Fruit fly (Drosophila melanogaster): ENCODE data around the gene Pxn.

Pxn gene

dm6 chr3L:2629964-2630363 lies at the start of gene Pxn:
TSS of gene Pxn (minus strand) at chr3L:2630064.
- TF ChIP-seq Myc (optimal IDR thresholded peaks at IDR 0.05) (no peak), Sin3A (optimal IDR thresholded peaks at IDR 0.05) (no peak), psq (optimal IDR thresholded peaks at IDR 0.05) (no peak), h (optimal IDR thresholded peaks at IDR 0.05) (no peak), insv (optimal IDR thresholded peaks at IDR 0.05) (no peak), ttk (optimal IDR thresholded peaks at IDR 0.05) (no peak)

dm6 chr3L:2661322-2661721 lies 31.5 kb upstream of the Pxn start, which contains the start of gene CG33234:
TSS of gene CG33234 (plus strand) at chr3L:2661622.
- TF ChIP-seq h (optimal IDR thresholded peaks at IDR 0.05) = no peak

DNA sequence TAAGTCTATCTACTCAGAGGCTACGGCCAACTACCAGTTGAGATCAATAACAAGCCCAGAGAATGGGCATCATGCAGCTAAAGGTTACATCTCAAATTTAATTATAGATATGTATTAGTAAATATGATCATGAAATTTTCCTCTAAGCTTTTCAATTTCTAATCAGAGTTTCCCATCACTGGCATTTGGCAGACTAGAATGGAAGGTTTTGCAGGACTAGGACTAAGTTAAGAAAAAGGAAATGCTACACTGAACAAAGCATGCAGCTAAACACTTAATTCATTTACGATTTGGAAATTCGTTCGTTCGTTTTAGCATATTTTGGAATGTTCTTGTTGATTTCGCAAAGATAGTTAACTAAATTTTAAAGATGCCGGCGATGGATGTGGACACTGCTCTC lies 29.5 kb upstream of the Pxn start, which contains the start of gene CG33233:
TSS of gene CG33233 (plus strand) at position 301 of the 400 bp plus-strand sequence.
- TF ChIP-seq insv (optimal IDR thresholded peaks at IDR 0.05) (no peak), psq (optimal IDR thresholded peaks at IDR 0.05) (no peak), ttk (optimal IDR thresholded peaks at IDR 0.05) (no peak), h (optimal IDR thresholded peaks at IDR 0.05) (no peak), Myc (optimal IDR thresholded peaks at IDR 0.05) (no peak), Sin3A (optimal IDR thresholded peaks at IDR 0.05) (no peak)

DNA sequence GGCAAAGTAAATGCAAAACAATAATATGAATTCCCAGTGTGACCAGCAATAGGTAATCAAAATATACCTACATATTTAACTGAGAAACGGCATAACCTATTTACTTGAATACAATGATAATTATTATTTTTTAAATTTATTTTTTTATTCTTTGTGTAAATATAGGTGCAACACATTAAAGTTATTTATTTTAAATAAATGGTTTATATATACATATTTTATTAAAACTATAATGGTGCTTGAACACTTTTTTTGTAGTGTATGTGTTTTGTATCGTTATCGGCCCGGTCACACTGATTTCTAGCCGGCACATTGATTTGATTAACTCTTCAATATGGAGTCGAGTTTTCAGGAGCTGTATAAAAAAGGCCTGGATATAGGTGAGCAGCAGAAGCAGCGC lies 21.9 kb upstream of the Pxn start, which contains the start of the genes ProRS-m, CG42304 and Snup:
TSS of gene ProRS-m (minus strand) at position 51 of the 400 bp plus-strand sequence.
TSS of gene CG42304 (plus strand) at position 289 of the 400 bp plus-strand sequence.
TSS of gene Snup (plus strand) at position 289 of the 400 bp plus-strand sequence.
- TF ChIP-seq Myc (optimal IDR thresholded peaks at IDR 0.05) (no peak), ttk (optimal IDR thresholded peaks at IDR 0.05) (no peak), insv (optimal IDR thresholded peaks at IDR 0.05) (no peak), h (optimal IDR thresholded peaks at IDR 0.05) (no peak), psq (optimal IDR thresholded peaks at IDR 0.05) (no peak), Sin3A (optimal IDR thresholded peaks at IDR 0.05) (no peak)

dm6 chr3L:2647523-2648378 lies 17.9 kb upstream of the Pxn start, which contains the start of gene CG1246:
TSS of gene CG1246 (plus strand) at chr3L:2648048.
- TF ChIP-seq Sin3A (optimal IDR thresholded peaks at IDR 0.05) (no peak), ttk (optimal IDR thresholded peaks at IDR 0.05) (no peak), h (optimal IDR thresholded peaks at IDR 0.05) (no peak), Myc (optimal IDR thresholded peaks at IDR 0.05) (no peak), psq (optimal IDR thresholded peaks at IDR 0.05) (no peak)

- TF ChIP-seq Sin3A (optimal IDR thresholded peaks at IDR 0.05) = no peak
- no peak for TF ChIP-seq Myc (optimal IDR thresholded peaks at IDR 0.05)
- no peak for TF ChIP-seq psq (optimal IDR thresholded peaks at IDR 0.05)
- TF ChIP-seq h (optimal IDR thresholded peaks at IDR 0.05) = no peak
Observed at dm6 chr3L:2645068-2645467, 15.2 kb upstream of the Pxn start, which contains the start of gene CG1143. TSS of gene CG1143 (plus strand) at chr3L:2645368.

dm6 chr3L:2643324-2643723 lies 13.5 kb upstream of the Pxn start, which contains the start of gene CG14949:
TSS of gene CG14949 (minus strand) at chr3L:2643424.
- no peak for TF ChIP-seq Sin3A (optimal IDR thresholded peaks at IDR 0.05)
- TF ChIP-seq insv (optimal IDR thresholded peaks at IDR 0.05) = no peak
- no peak for TF ChIP-seq ttk (optimal IDR thresholded peaks at IDR 0.05)
- no peak for TF ChIP-seq Myc (optimal IDR thresholded peaks at IDR 0.05)
- no peak for TF ChIP-seq h (optimal IDR thresholded peaks at IDR 0.05)
- no peak for TF ChIP-seq psq (optimal IDR thresholded peaks at IDR 0.05)

DNA sequence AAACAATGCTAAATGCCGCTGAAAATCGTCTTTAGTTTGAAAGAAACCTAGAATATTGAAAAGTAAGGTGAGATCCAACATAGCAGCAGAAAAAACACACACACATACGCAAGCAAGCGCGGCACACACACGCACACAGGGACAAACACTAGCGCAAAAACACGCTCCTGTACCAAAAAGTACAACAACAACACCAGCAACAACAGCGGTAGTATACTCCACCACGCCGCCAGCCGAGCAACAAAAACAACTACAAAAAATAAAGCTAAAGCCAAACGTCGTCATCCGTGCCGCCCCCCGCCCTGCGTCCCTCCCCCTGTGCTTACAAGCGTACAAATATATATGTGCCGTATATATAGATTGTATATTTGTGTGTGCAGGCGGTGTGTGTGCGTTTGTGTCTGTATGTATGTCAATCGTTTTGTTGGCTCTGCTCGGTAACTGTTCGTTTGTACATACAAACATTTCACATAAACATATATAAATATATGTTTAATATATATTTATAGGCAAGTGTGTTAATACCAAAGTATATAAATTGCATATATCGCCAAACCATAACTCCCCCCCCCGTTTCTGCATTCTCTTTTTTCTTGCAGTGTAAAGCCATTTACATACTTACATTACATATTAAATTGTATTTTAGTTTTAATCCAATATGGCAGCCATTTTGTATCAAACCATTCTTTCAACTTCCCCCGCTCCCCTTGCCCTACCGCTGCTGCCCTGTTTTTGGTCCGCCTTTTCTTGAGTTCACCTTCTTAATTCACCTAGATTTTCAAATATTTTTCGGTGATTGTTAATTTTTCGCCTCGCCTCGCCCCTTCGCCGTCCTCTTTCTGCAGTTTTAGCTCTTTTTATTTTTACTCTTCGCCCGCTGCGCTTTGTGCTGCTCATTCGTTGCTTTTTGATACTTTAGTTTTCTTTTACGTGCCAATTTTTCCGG lies 6.4 kb upstream of the Pxn start:
- no peak for TF ChIP-seq Myc (optimal IDR thresholded peaks at IDR 0.05)
- TF ChIP-seq psq (optimal IDR thresholded peaks at IDR 0.05) = peak; percentile 71

- no peak for TF ChIP-seq Sin3A (optimal IDR thresholded peaks at IDR 0.05)
- peak; percentile 98 for TF ChIP-seq psq (optimal IDR thresholded peaks at IDR 0.05)
Observed at dm6 chr3L:2634929-2635799, 5.3 kb upstream of the Pxn start.

- TF ChIP-seq Sin3A (optimal IDR thresholded peaks at IDR 0.05) (no peak), Myc (optimal IDR thresholded peaks at IDR 0.05) (no peak), h (optimal IDR thresholded peaks at IDR 0.05) (no peak), psq (optimal IDR thresholded peaks at IDR 0.05) (peak; percentile 43), ttk (optimal IDR thresholded peaks at IDR 0.05) (peak; percentile 32), insv (optimal IDR thresholded peaks at IDR 0.05) (no peak)
Observed at dm6 chr3L:2632763-2633100, 2.9 kb upstream of the Pxn start.

DNA sequence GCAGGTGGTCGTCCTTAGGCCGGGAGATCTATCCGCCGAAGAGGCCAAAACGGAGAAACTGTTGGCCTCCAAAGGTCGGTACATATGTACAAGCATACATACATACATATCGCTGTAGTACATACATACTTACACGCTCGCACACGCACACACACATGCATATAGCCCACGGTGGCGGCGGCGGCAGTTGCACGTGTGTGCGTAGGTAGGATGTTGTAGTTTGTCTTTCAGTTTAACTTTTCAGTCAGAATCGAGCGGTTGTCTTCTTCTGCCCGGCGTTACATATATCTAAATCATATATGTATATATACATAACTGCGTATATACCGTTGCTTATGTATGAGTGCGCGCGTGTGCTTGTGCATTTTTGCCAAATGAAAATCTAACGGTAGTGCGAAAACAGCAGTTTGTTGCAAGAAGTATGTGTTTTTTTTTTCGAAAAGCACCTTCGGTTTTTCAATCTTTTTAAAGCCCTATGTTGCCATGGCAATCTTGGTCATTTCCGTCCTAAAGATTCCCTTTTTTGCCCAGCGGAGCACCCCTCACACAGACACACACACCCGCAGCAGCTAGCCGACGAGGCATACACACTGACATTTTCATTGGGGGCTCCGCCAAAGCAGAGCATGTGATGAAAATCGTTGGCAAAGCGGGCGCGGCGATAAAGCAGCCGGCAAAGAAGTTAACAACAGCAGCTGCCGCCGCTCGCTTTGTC lies 2.3 kb upstream of the Pxn start:
- TF ChIP-seq Myc (optimal IDR thresholded peaks at IDR 0.05) = no peak
- no peak for TF ChIP-seq insv (optimal IDR thresholded peaks at IDR 0.05)
- no peak for TF ChIP-seq h (optimal IDR thresholded peaks at IDR 0.05)
- TF ChIP-seq ttk (optimal IDR thresholded peaks at IDR 0.05) = no peak
- no peak for TF ChIP-seq Sin3A (optimal IDR thresholded peaks at IDR 0.05)
- TF ChIP-seq psq (optimal IDR thresholded peaks at IDR 0.05) = no peak
